Worm (Caenorhabditis elegans) whole organism, young adult: Measurements from ENCODE around the gene ceh-37.

Source experiments
- F37B4.10 ChIP-seq: fragments of 200-800 bp; sonication (Bioruptor generic); IDR thresholded peaks from 2 replicates; pipeline ENCODE4 v1.3.6; 2022; ENCODE audit warnings: missing genetic modification characterization, missing compliant biosample characterization
- ama-1 ChIP-seq, 3 experiments: fragments of 150-350 bp in 1 of 3; sonication (generic microtip) in 2 of 3; optimal IDR thresholded peaks; 2 replicates each; lab custom pipeline; 2014 to 2018; ENCODE audit warnings: missing biosample characterization in 2 of 3, missing genetic modification characterization in 2 of 3, missing genetic modification reagents in 2 of 3
- ceh-27 ChIP-seq: fragments of 200-800 bp; sonication (Bioruptor generic); optimal IDR thresholded peaks from 2 replicates; lab custom pipeline; 2018; ENCODE audit warnings: mild to moderate bottlenecking, missing genetic modification characterization, moderate library complexity, missing compliant biosample characterization
- ceh-79 ChIP-seq: sonication (generic microtip); optimal IDR thresholded peaks from 2 replicates; lab custom pipeline; 2017; ENCODE audit warnings: mild to moderate bottlenecking, missing genetic modification characterization, missing compliant biosample characterization
- chd-7 ChIP-seq: sonication (generic microtip); optimal IDR thresholded peaks from 2 replicates; lab custom pipeline; 2016; ENCODE audit warnings: mild to moderate bottlenecking, missing genetic modification characterization, moderate library complexity, missing compliant biosample characterization
- dox-1 ChIP-seq: fragments of 200-800 bp; sonication (Bioruptor generic); IDR thresholded peaks from 2 replicates; pipeline ENCODE4 v1.3.6; 2022; ENCODE audit warnings: missing genetic modification reagents, missing genetic modification characterization, missing compliant biosample characterization
- lin-35 ChIP-seq, 3 experiments: fragments of 150-350 bp in 2 of 3; sonication (generic microtip) in 1 of 3; optimal IDR thresholded peaks; 2 replicates each; lab custom pipeline; 2014 to 2018; ENCODE audit warnings: missing biosample characterization in 3 of 3, missing genetic modification characterization in 3 of 3, missing genetic modification reagents in 3 of 3
- nfya-1 ChIP-seq: sonication (generic microtip); optimal IDR thresholded peaks from 2 replicates; lab custom pipeline; 2017; ENCODE audit warnings: antibody characterized with exemption, missing compliant biosample characterization, missing genetic modification characterization, borderline replicate concordance; ENCODE audit not compliant: insufficient read depth
- nfyb-1 ChIP-seq: fragments of 200-800 bp; sonication (Bioruptor generic); IDR thresholded peaks from 2 replicates; pipeline ENCODE4 v1.3.6; 2022; ENCODE audit warnings: missing genetic modification reagents, missing genetic modification characterization, missing compliant biosample characterization
- nhr-80 ChIP-seq: sonication (generic microtip); optimal IDR thresholded peaks from 2 replicates; lab custom pipeline; 2016; ENCODE audit warnings: missing genetic modification characterization, missing compliant biosample characterization
- rpc-1 ChIP-seq, 2 experiments: fragments of 150-350 bp in 1 of 2; sonication (generic microtip) in 1 of 2; optimal IDR thresholded peaks; 2 replicates each; lab custom pipeline; 2014 to 2018; ENCODE audit warnings: missing biosample characterization in 1 of 2, missing genetic modification characterization in 1 of 2, missing genetic modification reagents in 1 of 2, missing genotype in 1 of 2
- unc-130 ChIP-seq: sonication (generic microtip); optimal IDR thresholded peaks from 2 replicates; lab custom pipeline; 2016; ENCODE audit warnings: missing genetic modification reagents, missing genetic modification characterization, missing compliant biosample characterization

- TF ChIP-seq chd-7 (tag; lab: Kevin White, UChicago) (no peak), ceh-79 (tag; lab: Kevin White, UChicago) (no peak), unc-130 (GFP tag; lab: Kevin White, UChicago) (no peak), rpc-1 (optimal IDR thresholded peaks at IDR 0.05; lab: Kevin White, UChicago) (no peak), rpc-1 (tag; optimal IDR thresholded peaks at IDR 0.05; lab: Kevin White, UChicago) (no peak), ama-1 (optimal IDR thresholded peaks at IDR 0.05; lab: Kevin White, UChicago) (no peak), ama-1 (GFP tag; optimal IDR thresholded peaks at IDR 0.05; lab: Kevin White, UChicago) (no peak), nfyb-1 (GFP tag; lab: Robert Waterston, UW) (no peak), ceh-27 (GFP tag; lab: Kevin White, UChicago) (no peak), F37B4.10 (no peak), nfya-1 (tag; lab: Kevin White, UChicago) (no peak), lin-35 (GFP tag; optimal IDR thresholded peaks at IDR 0.05; lab: Kevin White, UChicago) (no peak), nhr-80 (tag; lab: Kevin White, UChicago) (no peak), dox-1 (GFP tag; lab: Robert Waterston, UW) (no peak; the same call in 1 of the 2 replicates)
Observed at ce11 chrX:14173850-14174249, 34.0 kb downstream of the ceh-37 start, which contains the start of gene idhb-1.
